Fruit fly (Drosophila melanogaster) whole organism, embryonic: ENCODE measurements around the gene sky.
A peak's percentile ranks its signal among the peaks of the same experiment; 100 is the strongest.

Experiments used
- CG10462 ChIP-seq: fragments of 200-800 bp; sonication (Bioruptor generic); optimal IDR thresholded peaks from 2 replicates; lab custom pipeline; 2016; ENCODE audit warnings: missing biosample characterization, missing genetic modification characterization
- CG12155 ChIP-seq: fragments of 200-800 bp; sonication (Bioruptor generic); optimal IDR thresholded peaks from 3 replicates; lab custom pipeline; 2016; ENCODE audit warnings: missing biosample characterization, missing genetic modification characterization
- CG12219 ChIP-seq: fragments of 200-800 bp; sonication (Bioruptor generic); optimal IDR thresholded peaks from 3 replicates; lab custom pipeline; 2018; ENCODE audit warnings: missing biosample characterization, mild to moderate bottlenecking, missing genetic modification characterization
- CG14050 ChIP-seq: fragments of 200-800 bp; sonication (Bioruptor generic); IDR thresholded peaks from 3 replicates; pipeline ENCODE4 v1.3.6; 2022; ENCODE audit warnings: missing biosample characterization, missing genetic modification characterization
- CG16863 ChIP-seq: fragments of 200-800 bp; sonication (Bioruptor generic); optimal IDR thresholded peaks from 3 replicates; lab custom pipeline; 2016; ENCODE audit warnings: missing biosample characterization, missing genetic modification characterization
- CG17186 ChIP-seq: fragments of 200-800 bp; sonication (Bioruptor generic); optimal IDR thresholded peaks from 3 replicates; lab custom pipeline; 2017; ENCODE audit warnings: missing biosample characterization, missing genetic modification reagents, missing genetic modification characterization
- CG1832 ChIP-seq: fragments of 200-800 bp; sonication (Bioruptor generic); optimal IDR thresholded peaks from 2 replicates; lab custom pipeline; 2017; ENCODE audit warnings: missing biosample characterization, mild to moderate bottlenecking, missing genetic modification characterization, inconsistent platforms
- CG2129 ChIP-seq: fragments of 200-800 bp; sonication (Bioruptor generic); IDR thresholded peaks from 2 replicates; pipeline ENCODE4 v1.3.6; 2022; ENCODE audit warnings: missing biosample characterization, missing genetic modification characterization; ENCODE audit not compliant: partially characterized antibody
- CG2202 ChIP-seq: fragments of 200-800 bp; sonication (Bioruptor generic); optimal IDR thresholded peaks from 2 replicates; lab custom pipeline; 2018; ENCODE audit warnings: missing biosample characterization, mild to moderate bottlenecking, missing genetic modification characterization
- CG3281 ChIP-seq: fragments of 200-800 bp; sonication (Bioruptor generic); optimal IDR thresholded peaks from 3 replicates; lab custom pipeline; 2017; ENCODE audit warnings: missing biosample characterization, mild to moderate bottlenecking, missing genetic modification characterization
- CG4424 ChIP-seq: fragments of 200-800 bp; sonication (Bioruptor generic); optimal IDR thresholded peaks from 3 replicates; lab custom pipeline; 2016; ENCODE audit warnings: missing biosample characterization, missing genetic modification characterization
- CG5953 ChIP-seq: fragments of 200-800 bp; sonication (Bioruptor generic); IDR thresholded peaks from 2 replicates; pipeline ENCODE4 v1.3.6; 2022; ENCODE audit warnings: missing biosample characterization, missing genetic modification characterization
- CG6683 ChIP-seq: fragments of 200-800 bp; sonication (Bioruptor generic); optimal IDR thresholded peaks from 2 replicates; lab custom pipeline; 2017; ENCODE audit warnings: missing biosample characterization, mild to moderate bottlenecking, missing genetic modification characterization, missing genetic modification reagents
- CG7745 ChIP-seq: fragments of 200-800 bp; sonication (Bioruptor generic); optimal IDR thresholded peaks from 2 replicates; lab custom pipeline; 2018; ENCODE audit warnings: missing biosample characterization, mild to moderate bottlenecking, missing genetic modification characterization, moderate library complexity
- CG7928 ChIP-seq: fragments of 200-800 bp; sonication (Bioruptor generic); optimal IDR thresholded peaks from 2 replicates; lab custom pipeline; 2017; ENCODE audit warnings: missing biosample characterization, mild to moderate bottlenecking, missing genetic modification characterization
- CG8765 ChIP-seq: fragments of 200-800 bp; sonication (Bioruptor generic); IDR thresholded peaks from 2 replicates; pipeline ENCODE4 v1.3.6; 2022; ENCODE audit warnings: missing biosample characterization, missing genetic modification characterization
- CG9215 ChIP-seq: fragments of 200-800 bp; sonication (Bioruptor generic); IDR thresholded peaks from 2 replicates; pipeline ENCODE4 v1.3.6; 2022; ENCODE audit warnings: missing biosample characterization, missing genetic modification characterization
- CG9609 ChIP-seq: fragments of 200-800 bp; sonication (Bioruptor generic); optimal IDR thresholded peaks from 3 replicates; lab custom pipeline; 2016; ENCODE audit warnings: missing biosample characterization, missing genetic modification characterization
- D ChIP-seq, 2 experiments: fragments of 200-800 bp in 1 of 2; fragments of >200 bp in 1 of 2; sonication (Bioruptor generic) in 1 of 2; optimal IDR thresholded peaks; 2 replicates in 1 of 2; 3 replicates in 1 of 2; lab custom pipeline; 2017; ENCODE audit warnings: mild to moderate bottlenecking in 1 of 2, missing biosample characterization in 1 of 2, missing genetic modification characterization in 1 of 2, missing genetic modification reagents in 1 of 2
- Dfd ChIP-seq, 2 experiments: fragments of >200 bp; optimal IDR thresholded peaks; 2 replicates each; lab custom pipeline; 2017; ENCODE audit warnings: missing biosample characterization in 2 of 2, missing genetic modification characterization in 2 of 2
- Dip2 ChIP-seq: fragments of 200-800 bp; sonication (Bioruptor generic); IDR thresholded peaks from 2 replicates; pipeline ENCODE4 v1.3.6; 2022; ENCODE audit warnings: missing biosample characterization, missing genetic modification characterization
- MTF-1 ChIP-seq: fragments of 200-800 bp; sonication (Bioruptor generic); optimal IDR thresholded peaks from 2 replicates; lab custom pipeline; 2018; ENCODE audit warnings: missing biosample characterization, mild to moderate bottlenecking, missing genetic modification characterization, borderline replicate concordance
- Med ChIP-seq: fragments of 200-800 bp; sonication (Bioruptor generic); peaks from one replicate; lab custom pipeline; 2016; ENCODE audit warnings: missing biosample characterization, missing genetic modification characterization, mild to moderate bottlenecking, inconsistent platforms, moderate library complexity
- Myb ChIP-seq: fragments of 200-800 bp; sonication (Bioruptor generic); optimal IDR thresholded peaks from 2 replicates; lab custom pipeline; 2016; ENCODE audit warnings: missing biosample characterization, missing genetic modification characterization
- NK7.1 ChIP-seq: fragments of 200-800 bp; sonication (Bioruptor generic); optimal IDR thresholded peaks from 3 replicates; lab custom pipeline; 2016; ENCODE audit warnings: missing biosample characterization, missing genetic modification characterization
- Nf-YB ChIP-seq: fragments of 200-800 bp; sonication (Bioruptor generic); optimal IDR thresholded peaks from 3 replicates; lab custom pipeline; 2019; ENCODE audit warnings: missing biosample characterization, mild to moderate bottlenecking, missing genetic modification characterization, moderate library complexity
- Oaz ChIP-seq: fragments of 200-800 bp; sonication (Bioruptor generic); IDR thresholded peaks from 2 replicates; pipeline ENCODE4 v1.3.6; 2022; ENCODE audit warnings: missing biosample characterization, missing genetic modification characterization
- Side ChIP-seq: fragments of 200-800 bp; sonication (Bioruptor generic); optimal IDR thresholded peaks from 2 replicates; lab custom pipeline; 2016; ENCODE audit warnings: missing biosample characterization, missing genetic modification characterization
- Sox100B ChIP-seq: fragments of 200-800 bp; sonication (Bioruptor generic); optimal IDR thresholded peaks from 3 replicates; lab custom pipeline; 2018; ENCODE audit warnings: missing biosample characterization, mild to moderate bottlenecking, missing genetic modification characterization
- Xrp1 ChIP-seq: fragments of 200-800 bp; sonication (Bioruptor generic); IDR thresholded peaks from 2 replicates; pipeline ENCODE4 v1.3.6; 2022; ENCODE audit warnings: missing biosample characterization, missing genetic modification characterization
- amos ChIP-seq: fragments of 200-800 bp; sonication (Bioruptor generic); IDR thresholded peaks from 2 replicates; pipeline ENCODE4 v1.3.6; 2022; ENCODE audit warnings: missing biosample characterization, missing genetic modification characterization; ENCODE audit not compliant: partially characterized antibody
- bowl ChIP-seq: fragments of 200-800 bp; sonication (Bioruptor generic); IDR thresholded peaks from 2 replicates; pipeline ENCODE4 v1.3.6; 2022; ENCODE audit warnings: missing biosample characterization, missing genetic modification characterization
- btn ChIP-seq: fragments of 200-800 bp; sonication (Bioruptor generic); optimal IDR thresholded peaks from 2 replicates; lab custom pipeline; 2016; ENCODE audit warnings: missing biosample characterization, missing genetic modification characterization
- cwo ChIP-seq: fragments of 200-800 bp; sonication (Bioruptor generic); optimal IDR thresholded peaks from 3 replicates; lab custom pipeline; 2017; ENCODE audit warnings: missing biosample characterization, missing genetic modification characterization, mild to moderate bottlenecking, moderate library complexity, missing genetic modification reagents
- dm ChIP-seq: fragments of 200-800 bp; sonication (Bioruptor generic); optimal IDR thresholded peaks from 3 replicates; lab custom pipeline; 2016; ENCODE audit warnings: missing biosample characterization, missing genetic modification characterization
- dmrt99B ChIP-seq: fragments of 200-800 bp; sonication (Bioruptor generic); optimal IDR thresholded peaks from 2 replicates; lab custom pipeline; 2018; ENCODE audit warnings: missing biosample characterization, mild to moderate bottlenecking, missing genetic modification characterization, moderate library complexity
- ems ChIP-seq: fragments of 200-800 bp; sonication (Bioruptor generic); optimal IDR thresholded peaks from 3 replicates; lab custom pipeline; 2016; ENCODE audit warnings: missing biosample characterization, missing genetic modification characterization
- eyg ChIP-seq: fragments of 200-800 bp; sonication (Bioruptor generic); optimal IDR thresholded peaks from 3 replicates; lab custom pipeline; 2016; ENCODE audit warnings: missing biosample characterization, missing genetic modification characterization
- ftz-f1 ChIP-seq: fragments of 200-800 bp; sonication (Bioruptor generic); optimal IDR thresholded peaks from 2 replicates; lab custom pipeline; 2016; ENCODE audit warnings: missing biosample characterization, missing genetic modification characterization
- gem ChIP-seq: fragments of 200-800 bp; sonication (Bioruptor generic); optimal IDR thresholded peaks from 2 replicates; lab custom pipeline; 2019; ENCODE audit warnings: missing biosample characterization, mild to moderate bottlenecking, missing genetic modification characterization, moderate library complexity
- gsb-n ChIP-seq: fragments of 200-800 bp; sonication (Bioruptor generic); optimal IDR thresholded peaks from 3 replicates; lab custom pipeline; 2018; ENCODE audit warnings: missing biosample characterization, mild to moderate bottlenecking, missing genetic modification characterization
- ham ChIP-seq: fragments of 200-800 bp; sonication (Bioruptor generic); IDR thresholded peaks from 2 replicates; pipeline ENCODE4 v1.3.6; 2022; ENCODE audit warnings: missing biosample characterization, missing genetic modification characterization
- hbn ChIP-seq: fragments of 200-800 bp; sonication (Bioruptor generic); IDR thresholded peaks from 2 replicates; pipeline ENCODE4 v1.3.6; 2022; ENCODE audit warnings: missing biosample characterization, missing genetic modification characterization; ENCODE audit not compliant: partially characterized antibody
- pho ChIP-seq: fragments of 200-800 bp; sonication (Bioruptor generic); optimal IDR thresholded peaks from 2 replicates; lab custom pipeline; 2016; ENCODE audit warnings: missing biosample characterization, missing genetic modification characterization
- pnt ChIP-seq: fragments of 200-800 bp; sonication (Bioruptor generic); optimal IDR thresholded peaks from 3 replicates; lab custom pipeline; 2016; ENCODE audit warnings: missing biosample characterization, missing genetic modification characterization
- scrt ChIP-seq: fragments of 200-800 bp; sonication (Bioruptor generic); optimal IDR thresholded peaks from 2 replicates; lab custom pipeline; 2018; ENCODE audit warnings: missing biosample characterization, mild to moderate bottlenecking, missing genetic modification characterization, moderate library complexity
- sisA ChIP-seq: fragments of 200-800 bp; sonication (Bioruptor generic); IDR thresholded peaks from 2 replicates; pipeline ENCODE4 v1.3.6; 2022; ENCODE audit warnings: missing biosample characterization, missing genetic modification characterization
- sqz ChIP-seq: fragments of 200-800 bp; sonication (Bioruptor generic); optimal IDR thresholded peaks from 3 replicates; lab custom pipeline; 2018; ENCODE audit warnings: missing biosample characterization, mild to moderate bottlenecking, missing genetic modification characterization
- sr ChIP-seq: fragments of 200-800 bp; sonication (Bioruptor generic); IDR thresholded peaks from 3 replicates; pipeline ENCODE4 v1.3.6; 2022; ENCODE audit warnings: missing biosample characterization, missing genetic modification characterization
- zen2 ChIP-seq: fragments of 200-800 bp; sonication (Bioruptor generic); IDR thresholded peaks from 3 replicates; pipeline ENCODE4 v1.3.6; 2022; ENCODE audit warnings: missing biosample characterization, missing genetic modification characterization; ENCODE audit not compliant: partially characterized antibody

Gene sky

dm6 chr2L:20950421-20951108, 31.8 kb upstream of the sky start (continued):
- no peak for TF ChIP-seq MTF-1 (GFP tag; lab: Kevin White, UChicago)
- no peak for TF ChIP-seq CG9215 (GFP tag; lab: Robert Waterston, UW)
- no peak for TF ChIP-seq CG12155 (GFP tag; lab: Kevin White, UChicago)
- TF ChIP-seq Xrp1 (GFP tag; lab: Robert Waterston, UW), result peak; percentile 51
- no peak for TF ChIP-seq Dip2 (GFP tag; lab: Robert Waterston, UW)
- no peak for TF ChIP-seq ftz-f1 (GFP tag; lab: Kevin White, UChicago)
- TF ChIP-seq CG12219 (GFP tag; lab: Kevin White, UChicago), result peak; percentile 53
- no peak for TF ChIP-seq sr (GFP tag; lab: Robert Waterston, UW)
- TF ChIP-seq NK7.1, result peak; percentile 8
- no peak for TF ChIP-seq Nf-YB (GFP tag; lab: Kevin White, UChicago)
- TF ChIP-seq scrt (GFP tag; lab: Kevin White, UChicago), result peak; percentile 35
- no peak for TF ChIP-seq Dfd (GFP tag; optimal IDR thresholded peaks at IDR 0.05; lab: Kevin White, UChicago)
- TF ChIP-seq hbn, result no peak
- peak; percentile 34 for TF ChIP-seq CG9609 (GFP tag; lab: Kevin White, UChicago)
- TF ChIP-seq bowl (GFP tag; lab: Robert Waterston, UW), result no peak
- peak; percentile 22 for TF ChIP-seq dm (GFP tag; lab: Kevin White, UChicago)
- TF ChIP-seq Myb (GFP tag; lab: Kevin White, UChicago), result no peak
- no peak for TF ChIP-seq CG7745 (tag; lab: Kevin White, UChicago)
- TF ChIP-seq D (optimal IDR thresholded peaks at IDR 0.05; lab: Kevin White, UChicago), result no peak
- TF ChIP-seq D (GFP tag; optimal IDR thresholded peaks at IDR 0.05; lab: Kevin White, UChicago), result no peak
- TF ChIP-seq Sox100B, result peak; percentile 21
- no peak for TF ChIP-seq CG4424
- no peak for TF ChIP-seq CG6683
- no peak for TF ChIP-seq eyg
- no peak for TF ChIP-seq CG17186
- peak; percentile 39 for TF ChIP-seq pnt (GFP tag; lab: Kevin White, UChicago)
- TF ChIP-seq CG14050 (GFP tag; lab: Robert Waterston, UW), result peak; percentile 47; the same call in 2 of the 3 replicates
- TF ChIP-seq Oaz, result peak; percentile 45
- TF ChIP-seq pho (GFP tag; lab: Kevin White, UChicago), result peak; percentile 29
- peak; percentile 77 for TF ChIP-seq gem (tag; lab: Kevin White, UChicago)
- TF ChIP-seq amos (GFP tag; lab: Robert Waterston, UW), result no peak
- no peak for TF ChIP-seq ham (GFP tag; lab: Robert Waterston, UW)
- TF ChIP-seq CG16863, result peak; percentile 34
- TF ChIP-seq CG2129 (GFP tag; lab: Robert Waterston, UW), result no peak
- TF ChIP-seq sisA (GFP tag; lab: Robert Waterston, UW), result peak; percentile 74
- TF ChIP-seq CG10462 (GFP tag; lab: Kevin White, UChicago), result no peak
- no peak for TF ChIP-seq zen2 (GFP tag; lab: Robert Waterston, UW)
- TF ChIP-seq Side (GFP tag; lab: Kevin White, UChicago), result peak; percentile 20
- peak; percentile 44 for TF ChIP-seq ems (GFP tag; lab: Kevin White, UChicago)
- TF ChIP-seq CG8765 (GFP tag; lab: Robert Waterston, UW), result no peak
- TF ChIP-seq CG2202 (tag; lab: Kevin White, UChicago), result no peak
- peak; percentile 25 for TF ChIP-seq gsb-n (tag; lab: Kevin White, UChicago)
- peak; percentile 52 for TF ChIP-seq dmrt99B
- no peak for TF ChIP-seq CG5953
- peak; percentile 93 for TF ChIP-seq Med (GFP tag; lab: Kevin White, UChicago)
- TF ChIP-seq btn, result peak; percentile 24
- no peak for TF ChIP-seq CG7928 (GFP tag; lab: Kevin White, UChicago)
- TF ChIP-seq CG3281 (GFP tag; lab: Kevin White, UChicago), result no peak
- no peak for TF ChIP-seq cwo (GFP tag; lab: Kevin White, UChicago)
- TF ChIP-seq CG1832 (GFP tag; lab: Kevin White, UChicago), result no peak
- peak; percentile 55 for TF ChIP-seq sqz
